Fruit fly (Drosophila melanogaster) whole organism, embryonic: ENCODE results near the gene Usp30.

Source experiments
- ATbp ChIP-seq: fragments of 200-800 bp; sonication (Bioruptor generic); optimal IDR thresholded peaks from 2 replicates; lab custom pipeline; 2017; ENCODE audit warnings: missing biosample characterization, mild to moderate bottlenecking, missing genetic modification characterization, missing genetic modification reagents
- Awh ChIP-seq: fragments of 200-800 bp; sonication (Bioruptor generic); IDR thresholded peaks from 2 replicates; pipeline ENCODE4, ENCODE4 v1.3.6; 2022; ENCODE audit warnings: missing biosample characterization, missing genetic modification characterization
- CG10209 ChIP-seq: fragments of 200-800 bp; sonication (Bioruptor generic); optimal IDR thresholded peaks from 3 replicates; lab custom pipeline; 2017; ENCODE audit warnings: missing biosample characterization, mild to moderate bottlenecking, missing genetic modification characterization, missing genetic modification reagents
- CG10274 ChIP-seq: fragments of 200-800 bp; sonication (Bioruptor generic); optimal IDR thresholded peaks from 3 replicates; lab custom pipeline; 2017; ENCODE audit warnings: missing biosample characterization, mild to moderate bottlenecking, missing genetic modification characterization
- CG12155 ChIP-seq: fragments of 200-800 bp; sonication (Bioruptor generic); optimal IDR thresholded peaks from 3 replicates; lab custom pipeline; 2016; ENCODE audit warnings: missing biosample characterization, missing genetic modification characterization
- CG12219 ChIP-seq: fragments of 200-800 bp; sonication (Bioruptor generic); optimal IDR thresholded peaks from 3 replicates; lab custom pipeline; 2018; ENCODE audit warnings: missing biosample characterization, mild to moderate bottlenecking, missing genetic modification characterization
- CG12942 ChIP-seq: fragments of 200-800 bp; sonication (Bioruptor generic); optimal IDR thresholded peaks from 3 replicates; lab custom pipeline; 2016; ENCODE audit warnings: missing biosample characterization, missing genetic modification characterization
- CG16815 ChIP-seq: fragments of 200-800 bp; sonication (Bioruptor generic); optimal IDR thresholded peaks from 3 replicates; lab custom pipeline; 2017; ENCODE audit warnings: missing biosample characterization, mild to moderate bottlenecking, missing genetic modification characterization
- CG17612 ChIP-seq: fragments of 200-800 bp; sonication (Bioruptor generic); IDR thresholded peaks from 2 replicates; pipeline ENCODE4 v1.3.6; 2022; ENCODE audit warnings: missing biosample characterization, missing genetic modification characterization
- CG2678 ChIP-seq: fragments of 200-800 bp; sonication (Bioruptor generic); optimal IDR thresholded peaks from 3 replicates; lab custom pipeline; 2019; ENCODE audit warnings: missing biosample characterization, mild to moderate bottlenecking, missing genetic modification characterization, moderate library complexity
- CG31224 ChIP-seq: fragments of 200-800 bp; sonication (Bioruptor generic); IDR thresholded peaks from 2 replicates; pipeline ENCODE4 v1.3.6; 2022; ENCODE audit warnings: missing biosample characterization, missing genetic modification characterization
- CG32767 ChIP-seq: fragments of 200-800 bp; sonication (Bioruptor generic); IDR thresholded peaks from 2 replicates; pipeline ENCODE4 v1.3.6; 2022; ENCODE audit warnings: missing biosample characterization, missing genetic modification characterization
- CG3726 ChIP-seq: fragments of 200-800 bp; sonication (Bioruptor generic); IDR thresholded peaks from 3 replicates; pipeline ENCODE4, ENCODE4 v1.3.6; 2022; ENCODE audit warnings: missing biosample characterization, missing genetic modification characterization
- CG7357 ChIP-seq: fragments of 200-800 bp; sonication (Bioruptor generic); IDR thresholded peaks from 3 replicates; pipeline ENCODE4 v1.3.6; 2022; ENCODE audit warnings: missing biosample characterization, missing genetic modification characterization
- CG7786 ChIP-seq: fragments of 200-800 bp; sonication (Bioruptor generic); optimal IDR thresholded peaks from 2 replicates; lab custom pipeline; 2016; ENCODE audit warnings: missing biosample characterization, missing genetic modification characterization
- CG8388 ChIP-seq: fragments of 200-800 bp; sonication (Bioruptor generic); optimal IDR thresholded peaks from 2 replicates; lab custom pipeline; 2019; ENCODE audit warnings: missing biosample characterization, mild to moderate bottlenecking, missing genetic modification characterization, moderate library complexity
- CG9215 ChIP-seq: fragments of 200-800 bp; sonication (Bioruptor generic); IDR thresholded peaks from 2 replicates; pipeline ENCODE4 v1.3.6; 2022; ENCODE audit warnings: missing biosample characterization, missing genetic modification characterization
- Chrac-16 ChIP-seq: fragments of 200-800 bp; sonication (Bioruptor generic); optimal IDR thresholded peaks from 3 replicates; lab custom pipeline; 2016; ENCODE audit warnings: missing biosample characterization, missing genetic modification characterization
- Dp ChIP-seq: fragments of 200-800 bp; sonication (Bioruptor generic); optimal IDR thresholded peaks from 2 replicates; lab custom pipeline; 2018; ENCODE audit warnings: missing biosample characterization, mild to moderate bottlenecking, missing genetic modification characterization, moderate library complexity
- E2f2 ChIP-seq: fragments of 200-800 bp; sonication (Bioruptor generic); IDR thresholded peaks from 2 replicates; pipeline ENCODE4 v1.3.6; 2022; ENCODE audit warnings: missing biosample characterization, missing genetic modification characterization
- Eip74EF ChIP-seq, 2 experiments: fragments of 200-800 bp in 1 of 2; fragments of >200 bp in 1 of 2; sonication (Bioruptor generic) in 1 of 2; optimal IDR thresholded peaks; 2 replicates each; lab custom pipeline; 2017 to 2019; ENCODE audit warnings: missing biosample characterization in 2 of 2, missing genetic modification characterization in 2 of 2, mild to moderate bottlenecking in 1 of 2, moderate library complexity in 1 of 2
- Gsc ChIP-seq: fragments of 200-800 bp; sonication (Bioruptor generic); IDR thresholded peaks from 2 replicates; pipeline ENCODE4 v1.3.6; 2022; ENCODE audit warnings: missing biosample characterization, missing genetic modification characterization
- Hmr ChIP-seq: fragments of 200-800 bp; sonication (Bioruptor generic); optimal IDR thresholded peaks from 3 replicates; lab custom pipeline; 2017; ENCODE audit warnings: mild to moderate bottlenecking, missing biosample characterization, missing genetic modification reagents, missing genetic modification characterization
- Hmx ChIP-seq: fragments of 200-800 bp; sonication (Bioruptor generic); optimal IDR thresholded peaks from 2 replicates; lab custom pipeline; 2016; ENCODE audit warnings: missing biosample characterization, missing genetic modification characterization
- Lhr ChIP-seq: fragments of 200-800 bp; sonication (Bioruptor generic); optimal IDR thresholded peaks from 3 replicates; lab custom pipeline; 2017; ENCODE audit warnings: mild to moderate bottlenecking, missing biosample characterization, missing genetic modification reagents, missing genetic modification characterization
- Myb ChIP-seq: fragments of 200-800 bp; sonication (Bioruptor generic); optimal IDR thresholded peaks from 2 replicates; lab custom pipeline; 2016; ENCODE audit warnings: missing biosample characterization, missing genetic modification characterization
- Opbp ChIP-seq: fragments of 200-800 bp; sonication (Bioruptor generic); IDR thresholded peaks from 3 replicates; pipeline ENCODE4 v1.3.6; 2022; ENCODE audit warnings: missing biosample characterization, missing genetic modification characterization; ENCODE audit not compliant: partially characterized antibody
- Ptx1 ChIP-seq: fragments of 200-800 bp; sonication (Bioruptor generic); IDR thresholded peaks from 2 replicates; pipeline ENCODE4 v1.3.6; 2022; ENCODE audit warnings: missing biosample characterization, missing genetic modification characterization
- Ravus ChIP-seq: fragments of 200-800 bp; sonication (Bioruptor generic); IDR thresholded peaks from 2 replicates; pipeline ENCODE4 v1.3.6; 2022; ENCODE audit warnings: missing biosample characterization, missing genetic modification characterization
- Spps ChIP-seq: fragments of 200-800 bp; sonication (Bioruptor generic); optimal IDR thresholded peaks from 2 replicates; lab custom pipeline; 2018; ENCODE audit warnings: missing biosample characterization, mild to moderate bottlenecking, missing genetic modification characterization
- Xrp1 ChIP-seq: fragments of 200-800 bp; sonication (Bioruptor generic); IDR thresholded peaks from 2 replicates; pipeline ENCODE4 v1.3.6; 2022; ENCODE audit warnings: missing biosample characterization, missing genetic modification characterization
- amos ChIP-seq: fragments of 200-800 bp; sonication (Bioruptor generic); IDR thresholded peaks from 2 replicates; pipeline ENCODE4 v1.3.6; 2022; ENCODE audit warnings: missing biosample characterization, missing genetic modification characterization; ENCODE audit not compliant: partially characterized antibody
- ara ChIP-seq: fragments of 200-800 bp; sonication (Bioruptor generic); IDR thresholded peaks from 2 replicates; pipeline ENCODE4 v1.3.6; 2022; ENCODE audit warnings: missing biosample characterization, missing genetic modification characterization
- chn ChIP-seq: fragments of 200-800 bp; sonication (Bioruptor generic); optimal IDR thresholded peaks from 2 replicates; lab custom pipeline; 2016; ENCODE audit warnings: missing biosample characterization, missing genetic modification characterization
- dysf ChIP-seq: fragments of 200-800 bp; sonication (Bioruptor generic); IDR thresholded peaks from 3 replicates; pipeline ENCODE4 v1.3.6; 2022; ENCODE audit warnings: missing biosample characterization, missing genetic modification characterization
- ems ChIP-seq: fragments of 200-800 bp; sonication (Bioruptor generic); optimal IDR thresholded peaks from 3 replicates; lab custom pipeline; 2016; ENCODE audit warnings: missing biosample characterization, missing genetic modification characterization
- esg ChIP-seq: fragments of 200-800 bp; sonication (Bioruptor generic); conservative IDR thresholded peaks from 2 replicates; pipeline ENCODE4 v1.3.6; 2022; ENCODE audit warnings: missing biosample characterization, missing genetic modification characterization
- exex ChIP-seq: fragments of 200-800 bp; sonication (Bioruptor generic); optimal IDR thresholded peaks from 4 replicates; lab custom pipeline; 2018; ENCODE audit warnings: missing biosample characterization, mild to moderate bottlenecking, missing genetic modification characterization, moderate library complexity
- eyg ChIP-seq: fragments of 200-800 bp; sonication (Bioruptor generic); optimal IDR thresholded peaks from 3 replicates; lab custom pipeline; 2016; ENCODE audit warnings: missing biosample characterization, missing genetic modification characterization
- fd96Cb ChIP-seq: fragments of 200-800 bp; sonication (Bioruptor generic); optimal IDR thresholded peaks from 2 replicates; lab custom pipeline; 2018; ENCODE audit warnings: missing biosample characterization, mild to moderate bottlenecking, missing genetic modification characterization, moderate library complexity
- ind ChIP-seq: fragments of 200-800 bp; sonication (Bioruptor generic); optimal IDR thresholded peaks from 3 replicates; lab custom pipeline; 2016; ENCODE audit warnings: missing biosample characterization, missing genetic modification characterization
- nerfin-2 ChIP-seq: fragments of 200-800 bp; sonication (Bioruptor generic); IDR thresholded peaks from 2 replicates; pipeline ENCODE4 v1.3.6; 2022; ENCODE audit warnings: missing biosample characterization, missing genetic modification characterization; ENCODE audit not compliant: partially characterized antibody
- nmo ChIP-seq: fragments of 200-800 bp; sonication (Bioruptor generic); optimal IDR thresholded peaks from 2 replicates; lab custom pipeline; 2018; ENCODE audit warnings: missing biosample characterization, mild to moderate bottlenecking, missing genetic modification characterization, moderate library complexity
- otp ChIP-seq: fragments of 200-800 bp; sonication (Bioruptor generic); IDR thresholded peaks from 3 replicates; pipeline ENCODE4, ENCODE4 v1.3.6; 2022; ENCODE audit warnings: missing biosample characterization, missing genetic modification characterization
- ranshi ChIP-seq: fragments of 200-800 bp; sonication (Bioruptor generic); IDR thresholded peaks from 2 replicates; pipeline ENCODE4 v1.3.6; 2022; ENCODE audit warnings: missing biosample characterization, missing genetic modification characterization
- tna ChIP-seq: fragments of 200-800 bp; sonication (Bioruptor generic); IDR thresholded peaks from 2 replicates; pipeline ENCODE4 v1.3.6; 2022; ENCODE audit warnings: missing biosample characterization, missing genetic modification characterization; ENCODE audit not compliant: partially characterized antibody
- usp ChIP-seq: fragments of >200 bp; optimal IDR thresholded peaks from 2 replicates; lab custom pipeline; 2017; ENCODE audit warnings: missing biosample characterization, missing genetic modification characterization
- vvl ChIP-seq: fragments of 200-800 bp; sonication (Bioruptor generic); IDR thresholded peaks from 2 replicates; pipeline ENCODE4 v1.3.6; 2022; ENCODE audit warnings: missing biosample characterization, missing genetic modification characterization

Usp30 gene

DNA sequence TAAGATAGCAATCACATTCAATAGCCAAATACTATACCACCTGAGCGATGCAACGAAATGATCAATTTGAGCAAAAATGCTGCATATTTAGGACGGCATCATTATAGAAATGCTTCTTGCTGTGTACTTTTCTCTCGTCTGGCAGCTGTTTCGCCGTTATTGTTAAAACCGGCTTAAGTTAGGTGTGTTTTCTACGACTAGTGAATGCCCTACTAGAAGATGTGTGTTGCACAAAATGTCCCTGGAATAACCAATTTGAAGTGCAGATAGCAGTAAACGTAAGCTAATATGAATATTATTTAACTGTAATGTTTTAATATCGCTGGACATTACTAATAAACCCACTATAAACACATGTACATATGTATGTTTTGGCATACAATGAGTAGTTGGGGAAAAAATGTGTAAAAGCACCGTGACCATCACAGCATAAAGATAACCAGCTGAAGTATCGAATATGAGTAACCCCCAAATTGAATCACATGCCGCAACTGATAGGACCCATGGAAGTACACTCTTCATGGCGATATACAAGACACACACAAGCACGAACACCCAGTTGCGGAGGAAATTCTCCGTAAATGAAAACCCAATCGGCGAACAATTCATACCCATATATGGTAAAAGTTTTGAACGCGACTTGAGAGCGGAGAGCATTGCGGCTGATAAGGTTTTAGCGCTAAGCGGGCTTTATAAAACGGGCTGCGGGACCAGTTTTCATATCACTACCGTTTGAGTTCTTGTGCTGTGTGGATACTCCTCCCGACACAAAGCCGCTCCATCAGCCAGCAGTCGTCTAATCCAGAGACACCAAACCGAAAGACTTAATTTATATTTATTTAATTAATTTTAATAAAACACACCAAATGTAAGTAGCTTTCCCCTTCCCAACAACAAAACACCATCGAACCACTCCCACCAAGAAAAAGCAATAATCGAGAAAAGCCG, 20.8 kb upstream of the Usp30 start, which contains the start of gene Act5C (continued):
- TF ChIP-seq ranshi (GFP tag; lab: Robert Waterston, UW) (peak; percentile 90), amos (GFP tag; lab: Robert Waterston, UW) (0 out of 2 replicates have a peak, but pooled peaks have one; percentile 5), otp (GFP tag; lab: Robert Waterston, UW) (peak; percentile 91), CG3726 (GFP tag; lab: Robert Waterston, UW) (peak; percentile 96), Hmr (peak; percentile 92), CG7357 (GFP tag; lab: Robert Waterston, UW) (peak; percentile 83), CG16815 (GFP tag; lab: Kevin White, UChicago) (peak; percentile 92), CG10274 (GFP tag; lab: Kevin White, UChicago) (peak; percentile 97), CG31224 (GFP tag; lab: Robert Waterston, UW) (peak; percentile 84), ind (peak; percentile 91), nerfin-2 (GFP tag; lab: Robert Waterston, UW) (no peak), Ravus (GFP tag; lab: Robert Waterston, UW) (peak; percentile 74), CG8388 (GFP tag; lab: Kevin White, UChicago) (peak; percentile 93), fd96Cb (tag; lab: Kevin White, UChicago) (peak; percentile 95), tna (no peak), Xrp1 (GFP tag; lab: Robert Waterston, UW) (peak; percentile 96), CG17612 (GFP tag; lab: Robert Waterston, UW) (peak; percentile 82), CG12219 (GFP tag; lab: Kevin White, UChicago) (peak; percentile 94), Spps (tag; lab: Kevin White, UChicago) (peak; percentile 88), CG10209 (peak; percentile 93), usp (GFP tag; lab: Kevin White, UChicago) (no peak), ems (GFP tag; lab: Kevin White, UChicago) (peak; percentile 95), CG12942 (GFP tag; lab: Kevin White, UChicago) (peak; percentile 90), Hmx (peak; percentile 67), chn (GFP tag; lab: Kevin White, UChicago) (peak; percentile 96), CG32767 (GFP tag; lab: Robert Waterston, UW) (peak; percentile 90), CG7786 (GFP tag; lab: Kevin White, UChicago) (peak; percentile 96), Eip74EF (GFP tag; optimal IDR thresholded peaks at IDR 0.05; lab: Kevin White, UChicago) (peak in 1 of 2 experiments; percentile 89), CG2678 (tag; lab: Kevin White, UChicago) (peak; percentile 95), Ptx1 (GFP tag; lab: Robert Waterston, UW) (peak; percentile 93), Lhr (GFP tag; lab: Kevin White, UChicago) (peak; percentile 70), dysf (GFP tag; lab: Robert Waterston, UW) (peak; percentile 95), ara (GFP tag; lab: Robert Waterston, UW) (peak; percentile 96), Awh (GFP tag; lab: Robert Waterston, UW) (peak; percentile 92), CG9215 (GFP tag; lab: Robert Waterston, UW) (peak; percentile 82), Dp (GFP tag; lab: Kevin White, UChicago) (no peak), CG12155 (GFP tag; lab: Kevin White, UChicago) (peak; percentile 89), Gsc (peak; percentile 83), Opbp (no peak), Chrac-16 (GFP tag; lab: Kevin White, UChicago) (peak; percentile 94), exex (tag; lab: Kevin White, UChicago) (peak; percentile 69), ATbp (peak; percentile 94), E2f2 (GFP tag; lab: Robert Waterston, UW) (peak; percentile 80), vvl (GFP tag; lab: Robert Waterston, UW) (peak; percentile 97), Myb (GFP tag; lab: Kevin White, UChicago) (peak; percentile 84), nmo (GFP tag; lab: Kevin White, UChicago) (peak; percentile 95), esg (peak; percentile 84), eyg (peak; percentile 86)
